Fruit fly (Drosophila melanogaster) whole organism, embryonic: ENCODE data around the gene CG17107.

Experiments used
- B-H1 ChIP-seq: fragments of 200-800 bp; sonication (Bioruptor generic); IDR thresholded peaks from 3 replicates; pipeline ENCODE4 v1.3.6; 2022; ENCODE audit warnings: missing biosample characterization, missing genetic modification characterization
- CG1024 ChIP-seq: fragments of 200-800 bp; sonication (Bioruptor generic); IDR thresholded peaks from 2 replicates; pipeline ENCODE4 v1.3.6; 2022; ENCODE audit warnings: missing biosample characterization, missing genetic modification characterization
- CG12391 ChIP-seq: fragments of 200-800 bp; sonication (Bioruptor generic); optimal IDR thresholded peaks from 3 replicates; lab custom pipeline; 2018; ENCODE audit warnings: missing biosample characterization, mild to moderate bottlenecking, missing genetic modification characterization, moderate library complexity
- CG18011 ChIP-seq: fragments of 200-800 bp; sonication (Bioruptor generic); optimal IDR thresholded peaks from 2 replicates; lab custom pipeline; 2017; ENCODE audit warnings: missing biosample characterization, missing genetic modification characterization, mild to moderate bottlenecking, moderate library complexity, missing genotype
- CG2889 ChIP-seq: fragments of 200-800 bp; sonication (Bioruptor generic); IDR thresholded peaks from 3 replicates; pipeline ENCODE4 v1.3.6; 2022; ENCODE audit warnings: missing biosample characterization, missing genetic modification characterization
- CG4282 ChIP-seq: fragments of 200-800 bp; sonication (Bioruptor generic); optimal IDR thresholded peaks from 2 replicates; lab custom pipeline; 2016; ENCODE audit warnings: missing biosample characterization, missing genetic modification characterization
- CG9727 ChIP-seq: fragments of 200-800 bp; sonication (Bioruptor generic); optimal IDR thresholded peaks from 3 replicates; lab custom pipeline; 2017; ENCODE audit warnings: missing biosample characterization, mild to moderate bottlenecking, missing genetic modification characterization
- Dip2 ChIP-seq: fragments of 200-800 bp; sonication (Bioruptor generic); IDR thresholded peaks from 2 replicates; pipeline ENCODE4 v1.3.6; 2022; ENCODE audit warnings: missing biosample characterization, missing genetic modification characterization
- Doc2 ChIP-seq: fragments of 200-800 bp; sonication (Bioruptor generic); IDR thresholded peaks from 2 replicates; pipeline ENCODE4 v1.3.6; 2022; ENCODE audit warnings: missing biosample characterization, missing genetic modification characterization
- ERR ChIP-seq: fragments of 200-800 bp; sonication (Bioruptor generic); optimal IDR thresholded peaks from 2 replicates; lab custom pipeline; 2016; ENCODE audit warnings: missing biosample characterization, missing genetic modification characterization
- Gug ChIP-seq: fragments of 200-800 bp; sonication (Bioruptor generic); IDR thresholded peaks from 4 replicates; pipeline ENCODE4 v1.3.6; 2022; ENCODE audit warnings: missing biosample characterization, missing genetic modification characterization
- Lhr ChIP-seq: fragments of 200-800 bp; sonication (Bioruptor generic); optimal IDR thresholded peaks from 3 replicates; lab custom pipeline; 2017; ENCODE audit warnings: mild to moderate bottlenecking, missing biosample characterization, missing genetic modification reagents, missing genetic modification characterization
- Six4 ChIP-seq: fragments of 200-800 bp; sonication (Bioruptor generic); optimal IDR thresholded peaks from 2 replicates; lab custom pipeline; 2016; ENCODE audit warnings: missing biosample characterization, missing genetic modification characterization
- Sox102F ChIP-seq: fragments of 200-800 bp; sonication (Bioruptor generic); optimal IDR thresholded peaks from 2 replicates; lab custom pipeline; 2018; ENCODE audit warnings: missing biosample characterization, mild to moderate bottlenecking, missing genetic modification characterization, moderate library complexity
- cato ChIP-seq: fragments of 200-800 bp; sonication (Bioruptor generic); optimal IDR thresholded peaks from 2 replicates; lab custom pipeline; 2016; ENCODE audit warnings: missing biosample characterization, missing genetic modification characterization, borderline replicate concordance
- dan ChIP-seq: fragments of 200-800 bp; sonication (Bioruptor generic); IDR thresholded peaks from 2 replicates; pipeline ENCODE4 v1.3.6; 2022; ENCODE audit warnings: missing biosample characterization, missing genetic modification characterization
- esg ChIP-seq: fragments of 200-800 bp; sonication (Bioruptor generic); conservative IDR thresholded peaks from 2 replicates; pipeline ENCODE4 v1.3.6; 2022; ENCODE audit warnings: missing biosample characterization, missing genetic modification characterization
- pita ChIP-seq: fragments of 200-800 bp; sonication (Bioruptor generic); optimal IDR thresholded peaks from 2 replicates; lab custom pipeline; 2017; ENCODE audit warnings: missing biosample characterization, mild to moderate bottlenecking, missing genetic modification characterization
- ttk ChIP-seq: fragments of 200-800 bp; sonication (Bioruptor generic); IDR thresholded peaks from 2 replicates; pipeline ENCODE4 v2.1.2; 2022; ENCODE audit warnings: missing biosample characterization, missing genetic modification characterization
- wek ChIP-seq: fragments of 200-800 bp; sonication (Bioruptor generic); optimal IDR thresholded peaks from 3 replicates; lab custom pipeline; 2018; ENCODE audit warnings: missing biosample characterization, mild to moderate bottlenecking, missing genetic modification characterization, moderate library complexity

CG17107 gene

dm6 chr2L:10729955-10730354, 48.3 kb downstream of the CG17107 start, which contains the start of gene CG17118:
Gene CG17118, plus strand, starts transcription at chr2L:10730255.
- no peak for TF ChIP-seq B-H1
- TF ChIP-seq CG4282 (GFP tag; lab: Kevin White, UChicago) = no peak
- TF ChIP-seq ttk (GFP tag; lab: Robert Waterston, UW) = no peak
- TF ChIP-seq CG12391 = no peak
- no peak for TF ChIP-seq CG9727
- TF ChIP-seq dan (GFP tag; lab: Robert Waterston, UW) = no peak
- no peak for TF ChIP-seq CG1024 (GFP tag; lab: Robert Waterston, UW)
- no peak for TF ChIP-seq Six4 (GFP tag; lab: Kevin White, UChicago)
- no peak for TF ChIP-seq Lhr (GFP tag; lab: Kevin White, UChicago)
- no peak for TF ChIP-seq pita (GFP tag; lab: Kevin White, UChicago)
- no peak for TF ChIP-seq ERR (GFP tag; lab: Kevin White, UChicago)
- TF ChIP-seq esg (GFP tag; lab: Robert Waterston, UW) = no peak
- no peak for TF ChIP-seq Dip2 (GFP tag; lab: Robert Waterston, UW)
- TF ChIP-seq wek (GFP tag; lab: Kevin White, UChicago) = no peak
- TF ChIP-seq Doc2 (GFP tag; lab: Robert Waterston, UW) = no peak
- no peak for TF ChIP-seq CG18011 (GFP tag; lab: Kevin White, UChicago)
- TF ChIP-seq Sox102F (GFP tag; lab: Kevin White, UChicago) = no peak
- no peak for TF ChIP-seq Gug (GFP tag; lab: Robert Waterston, UW)
- TF ChIP-seq cato (GFP tag; lab: Kevin White, UChicago) = no peak
- TF ChIP-seq CG2889 (GFP tag; lab: Robert Waterston, UW) = no peak
